Fruit fly (Drosophila melanogaster) whole organism, embryonic: ENCODE measurements around the gene CG6225.

Experiments used
- BEAF-32 ChIP-seq: fragments of 200-800 bp; sonication (Bioruptor generic); optimal IDR thresholded peaks from 3 replicates; lab custom pipeline; 2017; ENCODE audit warnings: missing biosample characterization, missing genetic modification characterization, mild to moderate bottlenecking, moderate library complexity, missing genetic modification reagents
- CG10979 ChIP-seq: fragments of 200-800 bp; sonication (Bioruptor generic); optimal IDR thresholded peaks from 2 replicates; lab custom pipeline; 2018; ENCODE audit warnings: missing biosample characterization, mild to moderate bottlenecking, missing genetic modification characterization, moderate library complexity
- CG12942 ChIP-seq: fragments of 200-800 bp; sonication (Bioruptor generic); optimal IDR thresholded peaks from 3 replicates; lab custom pipeline; 2016; ENCODE audit warnings: missing biosample characterization, missing genetic modification characterization
- CG14014 ChIP-seq: fragments of 200-800 bp; sonication (Bioruptor generic); IDR thresholded peaks from 2 replicates; pipeline ENCODE4 v1.3.6; 2022; ENCODE audit warnings: missing biosample characterization, missing genetic modification characterization
- CG1529 ChIP-seq: fragments of 200-800 bp; sonication (Bioruptor generic); optimal IDR thresholded peaks from 3 replicates; lab custom pipeline; 2018; ENCODE audit warnings: missing biosample characterization, missing genetic modification characterization
- CG15514 ChIP-seq: fragments of 200-800 bp; sonication (Bioruptor generic); optimal IDR thresholded peaks from 3 replicates; lab custom pipeline; 2017; ENCODE audit warnings: missing biosample characterization, missing genetic modification characterization, mild to moderate bottlenecking, moderate library complexity, missing genetic modification reagents
- CG15696 ChIP-seq: fragments of 200-800 bp; sonication (Bioruptor generic); optimal IDR thresholded peaks from 2 replicates; lab custom pipeline; 2019; ENCODE audit warnings: missing biosample characterization, mild to moderate bottlenecking, missing genetic modification characterization, moderate library complexity
- CG1603 ChIP-seq: fragments of 200-800 bp; sonication (Bioruptor generic); optimal IDR thresholded peaks from 2 replicates; lab custom pipeline; 2019; ENCODE audit warnings: missing biosample characterization, mild to moderate bottlenecking, missing genetic modification characterization, moderate library complexity
- CG17359 ChIP-seq: fragments of 200-800 bp; sonication (Bioruptor generic); optimal IDR thresholded peaks from 3 replicates; lab custom pipeline; 2018; ENCODE audit warnings: missing biosample characterization, mild to moderate bottlenecking, missing genetic modification characterization, moderate library complexity
- CG17361 ChIP-seq: fragments of 200-800 bp; sonication (Bioruptor generic); IDR thresholded peaks from 3 replicates; pipeline ENCODE4 v1.3.6; 2022; ENCODE audit warnings: missing biosample characterization, missing genetic modification characterization
- CG17829 ChIP-seq: fragments of 200-800 bp; optimal IDR thresholded peaks from 2 replicates; lab custom pipeline; 2019; ENCODE audit warnings: missing biosample characterization, mild to moderate bottlenecking, missing genetic modification characterization, moderate library complexity
- CG3838 ChIP-seq: fragments of 200-800 bp; sonication (Bioruptor generic); optimal IDR thresholded peaks from 3 replicates; lab custom pipeline; 2016; ENCODE audit warnings: missing biosample characterization, missing genetic modification characterization
- CG4328 ChIP-seq: fragments of 200-800 bp; sonication (Bioruptor generic); optimal IDR thresholded peaks from 3 replicates; lab custom pipeline; 2017; ENCODE audit warnings: missing biosample characterization, missing genetic modification reagents, missing genetic modification characterization
- CG5180 ChIP-seq: fragments of 200-800 bp; sonication (Bioruptor generic); optimal IDR thresholded peaks from 3 replicates; lab custom pipeline; 2017; ENCODE audit warnings: missing biosample characterization, missing genetic modification characterization, mild to moderate bottlenecking, moderate library complexity, missing genetic modification reagents
- CG7928 ChIP-seq: fragments of 200-800 bp; sonication (Bioruptor generic); optimal IDR thresholded peaks from 2 replicates; lab custom pipeline; 2017; ENCODE audit warnings: missing biosample characterization, mild to moderate bottlenecking, missing genetic modification characterization
- CG8924 ChIP-seq: fragments of 200-800 bp; optimal IDR thresholded peaks from 3 replicates; lab custom pipeline; 2019; ENCODE audit warnings: missing biosample characterization, mild to moderate bottlenecking, missing genetic modification characterization, moderate library complexity
- CG9437 ChIP-seq: fragments of 200-800 bp; sonication (Bioruptor generic); optimal IDR thresholded peaks from 2 replicates; lab custom pipeline; 2018; ENCODE audit warnings: missing biosample characterization, mild to moderate bottlenecking, missing genetic modification characterization
- CG9817 ChIP-seq: fragments of 200-800 bp; sonication (Bioruptor generic); optimal IDR thresholded peaks from 2 replicates; lab custom pipeline; 2018; ENCODE audit warnings: missing biosample characterization, mild to moderate bottlenecking, missing genetic modification characterization, moderate library complexity
- CoRest ChIP-seq: fragments of 200-800 bp; sonication (Bioruptor generic); optimal IDR thresholded peaks from 3 replicates; lab custom pipeline; 2018; ENCODE audit warnings: missing biosample characterization, mild to moderate bottlenecking, missing genetic modification characterization, moderate library complexity
- Dbx ChIP-seq: fragments of 200-800 bp; sonication (Bioruptor generic); IDR thresholded peaks from 3 replicates; pipeline ENCODE4 v1.3.6; 2022; ENCODE audit warnings: missing biosample characterization, missing genetic modification characterization
- Dek ChIP-seq: fragments of 200-800 bp; sonication (Bioruptor generic); optimal IDR thresholded peaks from 3 replicates; lab custom pipeline; 2019; ENCODE audit warnings: missing biosample characterization, mild to moderate bottlenecking, missing genetic modification characterization, moderate library complexity
- Dref ChIP-seq: fragments of 200-800 bp; sonication (Bioruptor generic); IDR thresholded peaks from 2 replicates; pipeline ENCODE4 v1.3.6; 2022; ENCODE audit warnings: missing biosample characterization, missing genetic modification characterization
- Hr3 ChIP-seq: fragments of 200-800 bp; sonication (Bioruptor generic); optimal IDR thresholded peaks from 3 replicates; lab custom pipeline; 2016; ENCODE audit warnings: missing biosample characterization, missing genetic modification characterization
- Lhr ChIP-seq: fragments of 200-800 bp; sonication (Bioruptor generic); optimal IDR thresholded peaks from 3 replicates; lab custom pipeline; 2017; ENCODE audit warnings: mild to moderate bottlenecking, missing biosample characterization, missing genetic modification reagents, missing genetic modification characterization
- Nf-YB ChIP-seq: fragments of 200-800 bp; sonication (Bioruptor generic); optimal IDR thresholded peaks from 3 replicates; lab custom pipeline; 2019; ENCODE audit warnings: missing biosample characterization, mild to moderate bottlenecking, missing genetic modification characterization, moderate library complexity
- Sox100B ChIP-seq: fragments of 200-800 bp; sonication (Bioruptor generic); optimal IDR thresholded peaks from 3 replicates; lab custom pipeline; 2018; ENCODE audit warnings: missing biosample characterization, mild to moderate bottlenecking, missing genetic modification characterization
- Sry-δ ChIP-seq: fragments of 200-800 bp; sonication (Bioruptor generic); optimal IDR thresholded peaks from 2 replicates; lab custom pipeline; 2016; ENCODE audit warnings: missing biosample characterization, missing genetic modification characterization
- Trl ChIP-seq, 3 experiments: fragments of >200 bp in 2 of 3; fragments of 200-800 bp in 1 of 3; sonication (Bioruptor generic) in 1 of 3; optimal IDR thresholded peaks; 2 replicates in 1 of 3; 3 replicates in 2 of 3; lab custom pipeline; 2016 to 2017; ENCODE audit warnings: missing biosample characterization in 1 of 3, missing genetic modification characterization in 1 of 3
- YL-1 ChIP-seq: fragments of 200-800 bp; sonication (Bioruptor generic); optimal IDR thresholded peaks from 3 replicates; lab custom pipeline; 2017; ENCODE audit warnings: missing biosample characterization, mild to moderate bottlenecking, missing genetic modification characterization
- az2 ChIP-seq: fragments of 200-800 bp; sonication (Bioruptor generic); optimal IDR thresholded peaks from 3 replicates; lab custom pipeline; 2016; ENCODE audit warnings: missing biosample characterization, missing genetic modification characterization
- bcd ChIP-seq: fragments of 200-800 bp; sonication (Bioruptor generic); optimal IDR thresholded peaks from 2 replicates; lab custom pipeline; 2017; ENCODE audit warnings: missing biosample characterization, mild to moderate bottlenecking, missing genetic modification characterization
- bigmax ChIP-seq: fragments of 200-800 bp; sonication (Bioruptor generic); optimal IDR thresholded peaks from 2 replicates; lab custom pipeline; 2018; ENCODE audit warnings: missing biosample characterization, mild to moderate bottlenecking, missing genetic modification characterization
- ci ChIP-seq: fragments of 200-800 bp; sonication (Bioruptor generic); IDR thresholded peaks from 3 replicates; pipeline ENCODE4 v1.3.6; 2022; ENCODE audit warnings: missing biosample characterization, missing genetic modification characterization
- corto ChIP-seq: fragments of 200-800 bp; sonication (Bioruptor generic); optimal IDR thresholded peaks from 2 replicates; lab custom pipeline; 2016; ENCODE audit warnings: missing biosample characterization, mild to moderate bottlenecking, missing genetic modification characterization, moderate library complexity
- dpn ChIP-seq, 2 experiments: fragments of 200-800 bp; sonication (Bioruptor generic); optimal IDR thresholded peaks; 3 replicates each; lab custom pipeline; 2016; ENCODE audit warnings: missing biosample characterization in 2 of 2, missing genetic modification characterization in 2 of 2
- gro ChIP-seq: fragments of 200-800 bp; sonication (Bioruptor generic); optimal IDR thresholded peaks from 2 replicates; lab custom pipeline; 2016; ENCODE audit warnings: missing biosample characterization, missing genetic modification characterization
- gsb-n ChIP-seq: fragments of 200-800 bp; sonication (Bioruptor generic); optimal IDR thresholded peaks from 3 replicates; lab custom pipeline; 2018; ENCODE audit warnings: missing biosample characterization, mild to moderate bottlenecking, missing genetic modification characterization
- hb ChIP-seq: fragments of 200-800 bp; sonication (Bioruptor generic); IDR thresholded peaks from 3 replicates; pipeline ENCODE4 v1.3.6; 2022; ENCODE audit warnings: missing biosample characterization, missing genetic modification characterization; ENCODE audit not compliant: partially characterized antibody
- kay ChIP-seq: fragments of 200-800 bp; sonication (Bioruptor generic); optimal IDR thresholded peaks from 2 replicates; lab custom pipeline; 2016; ENCODE audit warnings: missing biosample characterization, missing genetic modification characterization
- lola ChIP-seq, 3 experiments: fragments of >200 bp in 2 of 3; fragments of 200-800 bp in 1 of 3; sonication (Bioruptor generic) in 1 of 3; optimal IDR thresholded peaks; 2 replicates each; lab custom pipeline; 2017 to 2019; ENCODE audit warnings: missing biosample characterization in 3 of 3, missing genetic modification characterization in 3 of 3, mild to moderate bottlenecking in 1 of 3, moderate library complexity in 1 of 3
- onecut ChIP-seq: fragments of 200-800 bp; sonication (Bioruptor generic); IDR thresholded peaks from 2 replicates; pipeline ENCODE4 v1.3.6; 2022; ENCODE audit warnings: missing biosample characterization, missing genetic modification characterization
- pb ChIP-seq: fragments of 200-800 bp; sonication (Bioruptor generic); optimal IDR thresholded peaks from 3 replicates; lab custom pipeline; 2016; ENCODE audit warnings: missing biosample characterization, missing genetic modification characterization
- prd ChIP-seq, 3 experiments: fragments of >200 bp in 2 of 3; fragments of 200-800 bp in 1 of 3; sonication (Bioruptor generic) in 1 of 3; optimal IDR thresholded peaks in 2 of 3; IDR thresholded peaks in 1 of 3; 2 replicates in 2 of 3; 3 replicates in 1 of 3; pipeline versions ENCODE4 v1.3.6 to Lab custom; 2017 to 2022; ENCODE audit warnings: missing biosample characterization in 1 of 3, missing genetic modification characterization in 1 of 3
- pzg ChIP-seq: fragments of 200-800 bp; sonication (Bioruptor generic); optimal IDR thresholded peaks from 3 replicates; lab custom pipeline; 2018; ENCODE audit warnings: missing biosample characterization, mild to moderate bottlenecking, missing genetic modification characterization, moderate library complexity
- schlank ChIP-seq: fragments of 200-800 bp; sonication (Bioruptor generic); optimal IDR thresholded peaks from 2 replicates; lab custom pipeline; 2018; ENCODE audit warnings: missing biosample characterization, mild to moderate bottlenecking, missing genetic modification characterization
- shn ChIP-seq: fragments of 200-800 bp; sonication (Bioruptor generic); optimal IDR thresholded peaks from 3 replicates; lab custom pipeline; 2016; ENCODE audit warnings: missing biosample characterization, missing genetic modification characterization
- vnd ChIP-seq: fragments of 200-800 bp; sonication (Bioruptor generic); IDR thresholded peaks from 3 replicates; pipeline ENCODE4 v1.3.6; 2022; ENCODE audit warnings: missing biosample characterization, missing genetic modification characterization; ENCODE audit not compliant: partially characterized antibody
- vvl ChIP-seq: fragments of 200-800 bp; sonication (Bioruptor generic); IDR thresholded peaks from 2 replicates; pipeline ENCODE4 v1.3.6; 2022; ENCODE audit warnings: missing biosample characterization, missing genetic modification characterization

CG6225 gene

dm6 chr3R:12630369-12630768, 24.0 kb upstream of the CG6225 start, which contains the start of gene Not10 (continued):
- TF ChIP-seq vvl (GFP tag; lab: Robert Waterston, UW): 0 out of 2 replicates have a peak, but pooled peaks have one; percentile 11
- TF ChIP-seq ci: no peak
- TF ChIP-seq CoRest: peak; percentile 69
- no peak for TF ChIP-seq CG1529 (GFP tag; lab: Kevin White, UChicago)
- peak; percentile 14 for TF ChIP-seq kay (GFP tag; lab: Kevin White, UChicago)
- TF ChIP-seq bcd (GFP tag; lab: Kevin White, UChicago): peak; percentile 23
- TF ChIP-seq CG12942 (GFP tag; lab: Kevin White, UChicago): peak; percentile 17
- peak; percentile 63; the same call in 2 of the 3 replicates for TF ChIP-seq vnd
- no peak for TF ChIP-seq gro
- peak; percentile 22 for TF ChIP-seq Lhr (GFP tag; lab: Kevin White, UChicago)
- TF ChIP-seq Dref (GFP tag; lab: Robert Waterston, UW): 0 out of 2 replicates have a peak, but pooled peaks have one; percentile 31
- peak; percentile 59 for TF ChIP-seq Dek
- peak; percentile 60 for TF ChIP-seq CG17361
- TF ChIP-seq pzg (GFP tag; lab: Kevin White, UChicago): peak; percentile 45
- TF ChIP-seq dpn (GFP tag; optimal IDR thresholded peaks at IDR 0.05; lab: Kevin White, UChicago): peak in 1 of 2 experiments; percentile 45
- TF ChIP-seq Trl (optimal IDR thresholded peaks at IDR 0.05; lab: Kevin White, UChicago): no peak
- no peak for TF ChIP-seq Trl (GFP tag; optimal IDR thresholded peaks at IDR 0.05; lab: Kevin White, UChicago)
- TF ChIP-seq YL-1: peak; percentile 51
- peak; percentile 36 for TF ChIP-seq CG4328 (GFP tag; lab: Kevin White, UChicago)
- peak; percentile 23 for TF ChIP-seq CG17359 (tag; lab: Kevin White, UChicago)
- TF ChIP-seq gsb-n (tag; lab: Kevin White, UChicago): peak; percentile 96
- peak in 1 of 3 experiments; percentile 11 for TF ChIP-seq lola (GFP tag; optimal IDR thresholded peaks at IDR 0.05; lab: Kevin White, UChicago)
- TF ChIP-seq Nf-YB (GFP tag; lab: Kevin White, UChicago): no peak
- TF ChIP-seq prd (optimal IDR thresholded peaks at IDR 0.05; lab: Kevin White, UChicago): no peak
- peak; percentile 60 for TF ChIP-seq prd (GFP tag; IDR thresholded peaks at IDR 0.05; lab: Robert Waterston, UW)
- no peak for TF ChIP-seq CG9437
- no peak for TF ChIP-seq shn
- peak; percentile 73 for TF ChIP-seq CG15514 (GFP tag; lab: Kevin White, UChicago)
- no peak for TF ChIP-seq CG1603 (tag; lab: Kevin White, UChicago)
- TF ChIP-seq hb (GFP tag; lab: Robert Waterston, UW): peak; percentile 59; the same call in 1 of the 3 replicates
- peak; percentile 59 for TF ChIP-seq Hr3 (GFP tag; lab: Kevin White, UChicago)
- 0 out of 2 replicates have a peak, but pooled peaks have one; percentile 9 for TF ChIP-seq CG14014 (GFP tag; lab: Robert Waterston, UW)
- TF ChIP-seq CG5180: no peak
- no peak for TF ChIP-seq CG7928 (GFP tag; lab: Kevin White, UChicago)
- no peak for TF ChIP-seq CG3838 (GFP tag; lab: Kevin White, UChicago)
- TF ChIP-seq BEAF-32 (GFP tag; lab: Kevin White, UChicago): peak; percentile 72
- no peak for TF ChIP-seq pb (GFP tag; lab: Kevin White, UChicago)
- TF ChIP-seq CG15696 (tag; lab: Kevin White, UChicago): peak; percentile 60
- no peak for TF ChIP-seq schlank (tag; lab: Kevin White, UChicago)
- peak; percentile 70 for TF ChIP-seq bigmax
- TF ChIP-seq corto (GFP tag; lab: Kevin White, UChicago): no peak
- TF ChIP-seq Sox100B (GFP tag; lab: Kevin White, UChicago): no peak
- peak; percentile 55 for TF ChIP-seq CG8924 (tag; lab: Kevin White, UChicago)
- TF ChIP-seq Dbx (GFP tag; lab: Robert Waterston, UW): peak; percentile 40; the same call in 1 of the 3 replicates
- TF ChIP-seq onecut (GFP tag; lab: Robert Waterston, UW): no peak
- peak; percentile 62 for TF ChIP-seq CG17829 (tag; lab: Kevin White, UChicago)
- TF ChIP-seq CG9817 (tag; lab: Kevin White, UChicago): peak; percentile 52
- TF ChIP-seq Sry-δ (GFP tag; lab: Kevin White, UChicago): peak; percentile 59
- TF ChIP-seq CG10979: peak; percentile 27
- peak; percentile 49 for TF ChIP-seq az2 (GFP tag; lab: Kevin White, UChicago)
